Worm (Caenorhabditis elegans): ENCODE results near the gene F13E6.2.

- TF ChIP-seq xbp-1 (tag; optimal IDR thresholded peaks at IDR 0.05) (no peak), nhr-12 (tag; optimal IDR thresholded peaks at IDR 0.05) (no peak), lin-15B (tag; optimal IDR thresholded peaks at IDR 0.05) (no peak), zag-1 (tag; optimal IDR thresholded peaks at IDR 0.05) (no peak)
These were observed 18.0 kb upstream of the F13E6.2 start for ce11 chrX:10692057-10692456.
